Worm (Caenorhabditis elegans) whole organism, midembryonic: ENCODE measurements around the gene ZK546.19.

Experiments used
- T22C8.4 ChIP-seq: fragments of 200-800 bp; sonication (Bioruptor generic); IDR thresholded peaks from 2 replicates; pipeline ENCODE4 v1.3.6; 2022; ENCODE audit warnings: missing genetic modification characterization, missing compliant biosample characterization
- flt-1 ChIP-seq: fragments of 200-800 bp; sonication (Bioruptor generic); IDR thresholded peaks from 2 replicates; pipeline ENCODE4 v1.3.6; 2022; ENCODE audit warnings: missing genetic modification characterization, missing compliant biosample characterization
- klf-2 ChIP-seq: fragments of 200-800 bp; sonication (Bioruptor generic); conservative IDR thresholded peaks from 2 replicates; pipeline ENCODE4 v1.3.6; 2022; ENCODE audit warnings: missing genetic modification reagents, missing genetic modification characterization, missing compliant biosample characterization
- ref-1 ChIP-seq: fragments of 200-800 bp; sonication (Bioruptor generic); conservative IDR thresholded peaks from 2 replicates; pipeline ENCODE4 v1.3.6; 2022; ENCODE audit warnings: missing genetic modification reagents, missing genetic modification characterization, missing compliant biosample characterization
- tab-1 ChIP-seq: fragments of 200-800 bp; sonication (Bioruptor generic); IDR thresholded peaks from 2 replicates; pipeline ENCODE4 v1.3.6; 2022; ENCODE audit warnings: missing genetic modification characterization, missing compliant biosample characterization
- ztf-23 ChIP-seq: fragments of 200-800 bp; sonication (Bioruptor generic); IDR thresholded peaks from 2 replicates; pipeline ENCODE4 v1.3.6; 2022; ENCODE audit warnings: missing genetic modification reagents, missing genetic modification characterization, missing compliant biosample characterization

DNA sequence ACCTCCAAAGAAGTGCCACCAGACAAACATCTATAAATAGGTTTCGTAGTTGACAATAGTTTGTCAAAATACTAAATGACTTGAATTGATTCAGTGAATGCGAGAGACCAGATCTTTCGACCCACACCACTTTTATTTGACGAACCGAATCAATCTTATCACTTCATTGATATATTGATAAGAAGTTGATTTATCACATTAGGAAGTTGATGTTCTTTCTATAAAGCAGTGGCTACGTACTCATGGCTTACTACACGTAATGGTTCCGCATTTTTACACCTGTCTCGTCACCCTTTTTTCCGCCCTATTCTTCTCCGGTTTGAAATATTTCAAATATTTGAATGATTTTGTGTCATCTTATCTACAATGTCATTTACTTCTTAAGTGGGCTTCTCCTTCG lies 20.9 kb upstream of the ZK546.19 start:
- TF ChIP-seq ztf-23 (GFP tag; lab: Robert Waterston, UW) (no peak), tab-1 (GFP tag; lab: Robert Waterston, UW) (no peak), flt-1 (GFP tag; lab: Robert Waterston, UW) (no peak), klf-2 (GFP tag; lab: Robert Waterston, UW) (no peak), ref-1 (no peak), T22C8.4 (GFP tag; lab: Robert Waterston, UW) (no peak)
